Worm (Caenorhabditis elegans) whole organism, young adult: ENCODE measurements around the gene col-74.

Experiments
- Y53F4B.3 ChIP-seq: fragments of 200-800 bp; sonication (Bioruptor generic); IDR thresholded peaks from 2 replicates; pipeline ENCODE4 v1.3.6; 2022; ENCODE audit warnings: missing genetic modification reagents, missing genetic modification characterization, missing compliant biosample characterization
- bed-1 ChIP-seq: fragments of 200-800 bp; sonication (Bioruptor generic); IDR thresholded peaks from 2 replicates; pipeline ENCODE4 v1.3.6; 2022; ENCODE audit warnings: missing genetic modification reagents, missing genetic modification characterization, missing compliant biosample characterization
- pbrm-1 ChIP-seq: fragments of 200-800 bp; sonication (Bioruptor generic); IDR thresholded peaks from 2 replicates; pipeline ENCODE4 v1.3.6; 2022; ENCODE audit warnings: missing genetic modification reagents, missing genetic modification characterization, missing compliant biosample characterization
- pha-4 ChIP-seq: fragments of 150-350 bp; sonication (generic microtip); optimal IDR thresholded peaks from 2 replicates; lab custom pipeline; 2014; ENCODE audit warnings: missing biosample characterization, missing genetic modification reagents, missing genetic modification characterization
- tlf-1 ChIP-seq: fragments of 200-800 bp; sonication (Bioruptor generic); optimal IDR thresholded peaks from 2 replicates; lab custom pipeline; 2018; ENCODE audit warnings: mild to moderate bottlenecking, missing genetic modification characterization, missing compliant biosample characterization
- ztf-18 ChIP-seq: sonication (generic microtip); optimal IDR thresholded peaks from 2 replicates; lab custom pipeline; 2016; ENCODE audit warnings: missing genotype, mild to moderate bottlenecking, missing genetic modification characterization, missing compliant biosample characterization

- no peak for TF ChIP-seq pha-4 (tag; lab: Kevin White, UChicago)
- no peak for TF ChIP-seq tlf-1 (GFP tag; lab: Kevin White, UChicago)
- TF ChIP-seq bed-1 (GFP tag; lab: Robert Waterston, UW) = no peak
- no peak for TF ChIP-seq ztf-18
- TF ChIP-seq Y53F4B.3 (GFP tag; lab: Robert Waterston, UW) = no peak
- TF ChIP-seq pbrm-1 (GFP tag; lab: Robert Waterston, UW) = no peak
These were observed 3.0 kb downstream of the col-74 start, which contains the start of gene gtap-1 for ce11 chrII:5833136-5833535.
